Worm (Caenorhabditis elegans) whole organism, L2 larva: ENCODE data around the gene egli-1.
A peak's percentile ranks its signal among the peaks of the same experiment; 100 is the strongest.

Experiments
- F13H6.1 ChIP-seq: sonication (generic microtip); optimal IDR thresholded peaks from 2 replicates; lab custom pipeline; 2016; ENCODE audit warnings: missing genetic modification characterization, missing compliant biosample characterization
- R02D3.7 ChIP-seq: fragments of 150-350 bp; optimal IDR thresholded peaks from 2 replicates; lab custom pipeline; 2014; ENCODE audit warnings: missing biosample characterization, missing genetic modification characterization
- Y55F3AM.14 ChIP-seq: fragments of 200-800 bp; sonication (Bioruptor generic); optimal IDR thresholded peaks from 2 replicates; lab custom pipeline; 2018; ENCODE audit warnings: mild to moderate bottlenecking, missing genetic modification characterization, missing compliant biosample characterization
- ama-1 ChIP-seq: fragments of 150-350 bp; optimal IDR thresholded peaks from 2 replicates; lab custom pipeline; 2018; ENCODE audit warnings: inconsistent platforms
- blmp-1 ChIP-seq: sonication (generic microtip); optimal IDR thresholded peaks from 2 replicates; lab custom pipeline; 2017; ENCODE audit warnings: missing genetic modification characterization, mild to moderate bottlenecking, missing compliant biosample characterization, antibody characterized with exemption, moderate library complexity; ENCODE audit not compliant: insufficient read depth
- crh-2 ChIP-seq: sonication (generic microtip); optimal IDR thresholded peaks from 2 replicates; lab custom pipeline; 2017; ENCODE audit warnings: missing biosample characterization, missing genetic modification characterization
- dmd-4 ChIP-seq: sonication (generic microtip); optimal IDR thresholded peaks from 2 replicates; lab custom pipeline; 2017; ENCODE audit warnings: missing biosample characterization, missing genetic modification characterization
- egl-27 ChIP-seq: sonication (generic microtip); optimal IDR thresholded peaks from 3 replicates; lab custom pipeline; 2017; ENCODE audit warnings: missing biosample characterization, missing genetic modification reagents, missing genetic modification characterization
- elt-1 ChIP-seq: fragments of 150-350 bp; optimal IDR thresholded peaks from 2 replicates; lab custom pipeline; 2014; ENCODE audit warnings: missing biosample characterization, missing genetic modification characterization
- elt-3 ChIP-seq: sonication (generic microtip); optimal IDR thresholded peaks from 2 replicates; lab custom pipeline; 2017; ENCODE audit warnings: missing biosample characterization, missing genetic modification characterization
- fos-1 ChIP-seq: fragments of 150-350 bp; optimal IDR thresholded peaks from 2 replicates; lab custom pipeline; 2014; ENCODE audit warnings: missing biosample characterization, missing genetic modification characterization
- gmeb-1 ChIP-seq: fragments of 150-350 bp; optimal IDR thresholded peaks from 2 replicates; lab custom pipeline; 2014; ENCODE audit warnings: missing biosample characterization, missing genetic modification characterization
- lin-13 ChIP-seq: fragments of 150-350 bp; optimal IDR thresholded peaks from 2 replicates; lab custom pipeline; 2014; ENCODE audit warnings: missing biosample characterization, missing genetic modification reagents, missing genetic modification characterization
- lsy-2 ChIP-seq, 2 experiments: fragments of 150-350 bp in 1 of 2; sonication (generic microtip) in 1 of 2; optimal IDR thresholded peaks; 2 replicates each; lab custom pipeline; 2014 to 2017; ENCODE audit warnings: missing biosample characterization in 2 of 2, missing genetic modification characterization in 2 of 2
- mab-5 ChIP-seq: fragments of 150-350 bp; optimal IDR thresholded peaks from 2 replicates; lab custom pipeline; 2014; ENCODE audit warnings: missing biosample characterization, missing genetic modification characterization
- nhr-10 ChIP-seq: sonication (generic microtip); optimal IDR thresholded peaks from 2 replicates; lab custom pipeline; 2017; ENCODE audit warnings: missing biosample characterization, missing genetic modification characterization
- nhr-12 ChIP-seq: fragments of 150-350 bp; optimal IDR thresholded peaks from 2 replicates; lab custom pipeline; 2014; ENCODE audit warnings: missing biosample characterization, missing genetic modification characterization
- nhr-129 ChIP-seq: fragments of 150-350 bp; optimal IDR thresholded peaks from 2 replicates; lab custom pipeline; 2014; ENCODE audit warnings: missing biosample characterization, missing genetic modification characterization
- nhr-237 ChIP-seq: fragments of 150-350 bp; optimal IDR thresholded peaks from 2 replicates; lab custom pipeline; 2014; ENCODE audit warnings: missing biosample characterization, missing genetic modification characterization
- nhr-6 ChIP-seq: fragments of 150-350 bp; optimal IDR thresholded peaks from 2 replicates; lab custom pipeline; 2014; ENCODE audit warnings: missing biosample characterization, missing genetic modification characterization
- peb-1 ChIP-seq: fragments of 150-350 bp; optimal IDR thresholded peaks from 2 replicates; lab custom pipeline; 2014; ENCODE audit warnings: missing biosample characterization, missing genetic modification characterization
- sem-4 ChIP-seq: fragments of 150-350 bp; optimal IDR thresholded peaks from 2 replicates; lab custom pipeline; 2014; ENCODE audit warnings: missing biosample characterization, missing genetic modification reagents, missing genetic modification characterization
- skn-1 ChIP-seq: sonication (generic microtip); optimal IDR thresholded peaks from 2 replicates; lab custom pipeline; 2017; ENCODE audit warnings: missing biosample characterization, missing genetic modification characterization
- sma-9 ChIP-seq, 2 experiments: fragments of 150-350 bp in 1 of 2; sonication (generic microtip) in 1 of 2; optimal IDR thresholded peaks; 2 replicates each; lab custom pipeline; 2014 to 2016; ENCODE audit warnings: missing genetic modification characterization in 2 of 2, mild to moderate bottlenecking in 1 of 2, missing biosample characterization in 1 of 2, missing compliant biosample characterization in 1 of 2, missing genetic modification reagents in 1 of 2, moderate library complexity in 1 of 2
- snpc-4 ChIP-seq: fragments of 150-350 bp; optimal IDR thresholded peaks from 2 replicates; lab custom pipeline; 2014; ENCODE audit warnings: missing biosample characterization, missing genetic modification characterization
- unc-55 ChIP-seq: fragments of 150-350 bp; sonication (generic microtip); optimal IDR thresholded peaks from 3 replicates; lab custom pipeline; 2014; ENCODE audit warnings: missing biosample characterization, missing genetic modification reagents, missing genetic modification characterization
- unc-62 ChIP-seq: fragments of 150-350 bp; optimal IDR thresholded peaks from 2 replicates; lab custom pipeline; 2014; ENCODE audit warnings: missing biosample characterization, missing genetic modification reagents, missing genetic modification characterization
- zag-1 ChIP-seq: fragments of 150-350 bp; optimal IDR thresholded peaks from 2 replicates; lab custom pipeline; 2014; ENCODE audit warnings: missing biosample characterization, missing genetic modification characterization
- ztf-1 ChIP-seq: fragments of 200-800 bp; sonication (Bioruptor generic); conservative IDR thresholded peaks from 2 replicates; pipeline ENCODE4 v1.3.6; 2022; ENCODE audit warnings: missing genetic modification characterization, missing compliant biosample characterization
- ztf-11 ChIP-seq: sonication (generic microtip); optimal IDR thresholded peaks from 2 replicates; lab custom pipeline; 2017; ENCODE audit warnings: missing biosample characterization, missing genetic modification characterization
- ztf-4 ChIP-seq: fragments of 150-350 bp; optimal IDR thresholded peaks from 2 replicates; lab custom pipeline; 2014; ENCODE audit warnings: missing biosample characterization, missing genetic modification characterization

egli-1 gene

DNA sequence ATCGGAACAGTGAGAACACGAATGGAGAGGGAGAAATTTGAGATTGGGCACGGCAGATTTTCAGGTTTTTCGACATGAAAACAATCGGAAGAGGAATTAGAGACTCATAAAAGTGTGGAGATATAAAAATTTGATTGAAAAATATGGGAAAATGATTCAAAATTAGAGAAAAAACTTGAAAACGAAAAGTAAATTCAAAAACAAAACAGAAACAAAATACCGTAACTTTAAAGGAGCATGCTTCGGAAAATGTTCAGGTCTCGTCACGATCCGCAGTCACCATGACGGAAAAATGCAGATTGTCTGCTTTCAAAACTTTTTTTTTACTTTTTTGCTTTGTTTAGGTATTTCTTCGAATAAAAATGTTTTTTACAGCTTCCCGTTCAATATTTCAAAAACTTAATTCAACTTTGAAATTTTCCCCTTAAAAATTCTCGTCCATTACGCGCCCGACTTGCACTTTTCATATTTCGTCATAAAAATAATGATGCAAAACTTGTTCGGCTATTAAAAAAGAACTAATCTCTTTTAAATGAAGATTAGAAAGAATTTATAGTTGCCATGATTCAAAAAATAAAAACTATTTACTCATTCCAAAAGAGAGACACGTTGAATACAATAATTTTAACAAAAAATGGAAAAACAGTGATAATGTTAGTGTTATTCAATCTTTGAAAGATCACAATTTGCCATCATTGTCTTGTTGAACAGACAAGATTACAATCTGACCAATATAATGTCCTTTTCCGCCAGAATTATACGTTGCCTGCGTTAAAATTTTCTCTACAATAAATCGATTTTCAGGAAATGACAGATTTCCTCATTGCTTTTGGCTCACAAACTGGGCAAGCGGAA, 38.4 kb upstream of the egli-1 start, which contains the start of gene mtrr-1 (continued):
- no peak for TF ChIP-seq elt-3 (tag; lab: Kevin White, UChicago)
- TF ChIP-seq nhr-129 (tag; lab: Kevin White, UChicago): no peak
- no peak for TF ChIP-seq blmp-1 (tag; lab: Kevin White, UChicago)
- TF ChIP-seq egl-27 (tag; lab: Kevin White, UChicago): no peak
- no peak for TF ChIP-seq nhr-6 (tag; lab: Kevin White, UChicago)
- TF ChIP-seq elt-1: no peak
- no peak for TF ChIP-seq unc-62 (GFP tag; lab: Kevin White, UChicago)
- peak; percentile 58 for TF ChIP-seq ama-1 (lab: Kevin White, UChicago)
- no peak for TF ChIP-seq nhr-237
- TF ChIP-seq snpc-4: no peak
- no peak for TF ChIP-seq Y55F3AM.14 (GFP tag; lab: Kevin White, UChicago)
- peak; percentile 48 for TF ChIP-seq mab-5
- no peak for TF ChIP-seq F13H6.1 (tag; lab: Kevin White, UChicago)
- no peak for TF ChIP-seq skn-1 (tag; lab: Kevin White, UChicago)
- TF ChIP-seq lin-13 (GFP tag; lab: Kevin White, UChicago): peak; percentile 11
- TF ChIP-seq dmd-4 (tag; lab: Kevin White, UChicago): no peak
- TF ChIP-seq zag-1 (tag; lab: Kevin White, UChicago): no peak
- peak in 1 of 2 experiments; percentile 86 for TF ChIP-seq lsy-2 (tag; optimal IDR thresholded peaks at IDR 0.05; lab: Kevin White, UChicago)
- no peak for TF ChIP-seq nhr-10
- no peak for TF ChIP-seq R02D3.7 (tag; lab: Kevin White, UChicago)
- TF ChIP-seq, all 48 proteins: peak for 11

DNA sequence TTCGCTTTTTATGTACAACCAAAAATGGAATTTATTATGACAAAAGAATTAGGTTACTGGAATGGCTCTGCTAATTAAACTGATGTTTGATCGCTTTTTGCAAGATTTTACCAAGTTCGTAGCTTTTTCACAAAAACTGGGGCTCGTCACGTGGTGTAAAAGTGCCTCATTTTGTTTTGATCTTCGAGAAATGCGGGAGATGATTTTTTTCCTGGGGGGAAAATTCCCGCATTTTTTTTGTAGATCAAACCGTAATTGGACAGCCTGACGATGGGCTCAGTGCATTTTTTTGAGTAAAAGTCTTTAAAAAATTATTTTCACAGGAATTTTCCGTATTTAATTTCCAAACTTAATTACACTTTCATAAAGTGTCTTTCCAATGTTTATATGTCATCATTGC, 34.6 kb upstream of the egli-1 start:
- TF ChIP-seq nhr-12 (tag; lab: Kevin White, UChicago): no peak
- no peak for TF ChIP-seq nhr-129 (tag; lab: Kevin White, UChicago)
- TF ChIP-seq egl-27 (tag; lab: Kevin White, UChicago): no peak
- no peak for TF ChIP-seq ztf-1 (GFP tag; lab: Robert Waterston, UW)
- no peak for TF ChIP-seq ztf-4 (tag; lab: Kevin White, UChicago)
- no peak for TF ChIP-seq unc-62 (GFP tag; lab: Kevin White, UChicago)

DNA sequence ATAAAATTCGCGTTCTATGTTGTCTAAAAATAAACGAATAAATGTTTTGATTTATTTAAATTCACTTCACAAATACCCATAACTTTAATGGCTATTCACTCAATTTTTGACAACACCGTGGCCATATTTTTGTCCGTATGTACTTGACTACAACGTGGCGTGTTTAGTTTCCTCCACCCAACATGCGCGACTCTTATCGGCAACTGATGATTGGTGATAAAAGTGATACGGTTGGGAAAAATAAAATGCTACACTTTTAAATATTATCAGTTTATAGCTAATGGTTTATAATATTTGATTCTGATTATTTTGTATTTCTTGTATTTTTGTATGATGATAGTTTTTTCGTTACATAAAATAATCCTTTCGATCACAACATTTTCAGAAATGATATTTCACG, 32.1 kb upstream of the egli-1 start, which contains the start of gene acs-7:
TSS of gene acs-7 (plus strand) at position 386 of the 400 bp plus-strand sequence.
- no peak for TF ChIP-seq R02D3.7 (tag; lab: Kevin White, UChicago)
- TF ChIP-seq F13H6.1 (tag; lab: Kevin White, UChicago): peak; percentile 31
- TF ChIP-seq gmeb-1 (tag; lab: Kevin White, UChicago): peak; percentile 50
- TF ChIP-seq ztf-4 (tag; lab: Kevin White, UChicago): no peak
- peak; percentile 39 for TF ChIP-seq skn-1 (tag; lab: Kevin White, UChicago)
- no peak for TF ChIP-seq sem-4 (tag; lab: Kevin White, UChicago)
- no peak for TF ChIP-seq dmd-4 (tag; lab: Kevin White, UChicago)
- TF ChIP-seq crh-2 (tag; lab: Kevin White, UChicago): peak; percentile 91
- TF ChIP-seq sma-9 (GFP tag; optimal IDR thresholded peaks at IDR 0.05; lab: Kevin White, UChicago): peak; percentile 52
- TF ChIP-seq sma-9 (tag; optimal IDR thresholded peaks at IDR 0.05; lab: Kevin White, UChicago): no peak
- TF ChIP-seq Y55F3AM.14 (GFP tag; lab: Kevin White, UChicago): no peak
- TF ChIP-seq fos-1 (tag; lab: Kevin White, UChicago): peak; percentile 97
- TF ChIP-seq ztf-11 (tag; lab: Kevin White, UChicago): no peak
- no peak for TF ChIP-seq peb-1 (tag; lab: Kevin White, UChicago)

DNA sequence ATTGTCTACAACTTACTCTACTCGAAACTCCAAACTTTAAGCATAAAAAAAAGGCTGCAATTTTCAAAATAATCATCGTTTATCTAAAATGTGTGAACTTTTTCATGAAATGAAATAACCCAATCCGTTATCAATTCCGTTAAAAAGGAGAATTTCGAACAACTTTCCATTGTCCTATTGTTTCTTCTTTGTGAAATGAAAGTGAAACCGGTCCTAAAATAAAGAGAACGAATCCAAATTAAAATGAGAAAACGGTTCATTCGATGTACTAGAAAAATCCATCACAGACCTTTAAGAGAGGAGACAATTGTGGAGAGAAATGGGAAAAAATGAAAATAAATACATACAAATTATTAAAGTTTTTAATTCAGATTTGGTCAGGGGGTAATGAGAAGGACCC, 28.1 kb upstream of the egli-1 start, which contains the start of gene C01G6.9:
TSS of gene C01G6.9 (minus strand) at position 141 of the 400 bp plus-strand sequence.
- TF ChIP-seq ztf-4 (tag; lab: Kevin White, UChicago): no peak
- no peak for TF ChIP-seq elt-3 (tag; lab: Kevin White, UChicago)
- TF ChIP-seq unc-55 (GFP tag; lab: Kevin White, UChicago): no peak
- no peak for TF ChIP-seq lin-13 (GFP tag; lab: Kevin White, UChicago)
- TF ChIP-seq lsy-2 (tag; optimal IDR thresholded peaks at IDR 0.05; lab: Kevin White, UChicago): no peak
- TF ChIP-seq unc-62 (GFP tag; lab: Kevin White, UChicago): no peak
- TF ChIP-seq, all 48 proteins: peak for 0
